Worm (Caenorhabditis elegans) whole organism, L1 larva: ENCODE data around the gene F22B5.10.

Experiments used
- F16B12.6 ChIP-seq: fragments of 150-350 bp; optimal IDR thresholded peaks from 2 replicates; lab custom pipeline; 2014; ENCODE audit warnings: missing biosample characterization, missing genetic modification characterization
- blmp-1 ChIP-seq: fragments of 150-350 bp; optimal IDR thresholded peaks from 2 replicates; lab custom pipeline; 2014; ENCODE audit warnings: missing biosample characterization, missing genetic modification characterization
- ceh-8 ChIP-seq: fragments of 200-800 bp; sonication (Bioruptor generic); optimal IDR thresholded peaks from 2 replicates; lab custom pipeline; 2018; ENCODE audit warnings: mild to moderate bottlenecking, missing genetic modification characterization, moderate library complexity, missing compliant biosample characterization
- ceh-82 ChIP-seq, 3 experiments: fragments of 150-350 bp in 1 of 3; sonication (generic microtip) in 2 of 3; optimal IDR thresholded peaks; 2 replicates each; lab custom pipeline; 2014 to 2017; ENCODE audit warnings: missing biosample characterization in 3 of 3, missing genetic modification characterization in 3 of 3
- ceh-88 ChIP-seq: fragments of 200-800 bp; sonication (Bioruptor generic); IDR thresholded peaks from 2 replicates; pipeline ENCODE4 v1.3.6; 2022; ENCODE audit warnings: missing genetic modification characterization, missing compliant biosample characterization
- ces-1 ChIP-seq: fragments of 150-350 bp; optimal IDR thresholded peaks from 2 replicates; lab custom pipeline; 2014; ENCODE audit warnings: missing biosample characterization, missing genetic modification reagents, missing genetic modification characterization
- dpl-1 ChIP-seq, 3 experiments: fragments of 150-350 bp in 2 of 3; sonication (generic microtip) in 1 of 3; optimal IDR thresholded peaks; 2 replicates each; lab custom pipeline; 2014 to 2017; ENCODE audit warnings: missing biosample characterization in 3 of 3, missing genetic modification characterization in 3 of 3, missing genetic modification reagents in 3 of 3
- dsc-1 ChIP-seq: sonication (generic microtip); optimal IDR thresholded peaks from 2 replicates; lab custom pipeline; 2016; ENCODE audit warnings: mild to moderate bottlenecking, missing genetic modification characterization, missing compliant biosample characterization
- efl-1 ChIP-seq, 4 experiments: fragments of 150-350 bp; optimal IDR thresholded peaks in 3 of 4; peaks in 1 of 4; 1 replicate in 1 of 4; 2 replicates in 3 of 4; lab custom pipeline; 2014; ENCODE audit warnings: missing biosample characterization in 2 of 4, missing genetic modification characterization in 2 of 4, missing genetic modification reagents in 2 of 4
- egl-13 ChIP-seq: sonication (generic microtip); optimal IDR thresholded peaks from 2 replicates; lab custom pipeline; 2016; ENCODE audit warnings: missing genotype, missing genetic modification reagents, missing genetic modification characterization, missing compliant biosample characterization
- egl-27 ChIP-seq, 2 experiments: fragments of 150-350 bp in 1 of 2; sonication (generic microtip); optimal IDR thresholded peaks; 3 replicates each; lab custom pipeline; 2017 to 2018; ENCODE audit warnings: missing biosample characterization in 2 of 2, missing genetic modification characterization in 2 of 2, missing genetic modification reagents in 2 of 2
- elt-2 ChIP-seq: sonication (generic microtip); optimal IDR thresholded peaks from 2 replicates; lab custom pipeline; 2016; ENCODE audit warnings: missing genetic modification characterization, mild to moderate bottlenecking, inconsistent platforms, missing compliant biosample characterization, missing genetic modification reagents
- elt-3 ChIP-seq, 6 experiments: fragments of 150-350 bp in 1 of 6; sonication (generic microtip); optimal IDR thresholded peaks; 2 replicates each; lab custom pipeline; 2017 to 2018; ENCODE audit warnings: missing biosample characterization in 6 of 6, missing genetic modification characterization in 6 of 6, inconsistent platforms in 1 of 6
- fkh-4 ChIP-seq: sonication (generic microtip); optimal IDR thresholded peaks from 2 replicates; lab custom pipeline; 2016; ENCODE audit warnings: missing compliant biosample characterization, missing genetic modification characterization, borderline replicate concordance
- fkh-8 ChIP-seq: sonication (generic microtip); optimal IDR thresholded peaks from 2 replicates; lab custom pipeline; 2016; ENCODE audit warnings: mild to moderate bottlenecking, missing genetic modification characterization, missing compliant biosample characterization
- fos-1 ChIP-seq: fragments of 150-350 bp; optimal IDR thresholded peaks from 2 replicates; lab custom pipeline; 2014; ENCODE audit warnings: missing biosample characterization, missing genetic modification characterization
- hlh-17 ChIP-seq: fragments of 200-800 bp; sonication (Bioruptor generic); optimal IDR thresholded peaks from 2 replicates; lab custom pipeline; 2018; ENCODE audit warnings: missing genetic modification characterization, mild to moderate bottlenecking, missing compliant biosample characterization, moderate library complexity, borderline replicate concordance
- hlh-4 ChIP-seq: sonication (generic microtip); optimal IDR thresholded peaks from 2 replicates; lab custom pipeline; 2016; ENCODE audit warnings: mild to moderate bottlenecking, missing genetic modification characterization, missing compliant biosample characterization
- isw-1 ChIP-seq: fragments of 200-800 bp; sonication (Bioruptor generic); IDR thresholded peaks from 2 replicates; pipeline ENCODE4 v1.3.6; 2022; ENCODE audit warnings: missing genetic modification characterization, missing compliant biosample characterization
- jun-1 ChIP-seq: fragments of 150-350 bp; optimal IDR thresholded peaks from 2 replicates; lab custom pipeline; 2014; ENCODE audit warnings: missing biosample characterization, missing genetic modification reagents, missing genetic modification characterization
- lin-13 ChIP-seq: fragments of 150-350 bp; optimal IDR thresholded peaks from 2 replicates; lab custom pipeline; 2014; ENCODE audit warnings: missing biosample characterization, missing genetic modification reagents, missing genetic modification characterization
- lin-14 ChIP-seq: fragments of 200-800 bp; sonication (Bioruptor generic); optimal IDR thresholded peaks from 2 replicates; lab custom pipeline; 2018; ENCODE audit warnings: mild to moderate bottlenecking, missing genetic modification characterization, moderate library complexity, missing compliant biosample characterization
- lin-15B ChIP-seq: fragments of 150-350 bp; sonication (generic microtip); optimal IDR thresholded peaks from 3 replicates; lab custom pipeline; 2014; ENCODE audit warnings: missing biosample characterization, missing genetic modification characterization
- lin-35 ChIP-seq, 2 experiments: fragments of 150-350 bp; optimal IDR thresholded peaks; 2 replicates each; lab custom pipeline; 2014; ENCODE audit warnings: missing biosample characterization in 2 of 2, missing genetic modification characterization in 2 of 2, missing genetic modification reagents in 2 of 2
- lir-3 ChIP-seq: sonication (generic microtip); optimal IDR thresholded peaks from 2 replicates; lab custom pipeline; 2016; ENCODE audit warnings: mild to moderate bottlenecking, missing genetic modification characterization, moderate library complexity, missing compliant biosample characterization; ENCODE audit not compliant: poor library complexity
- mef-2 ChIP-seq: fragments of 150-350 bp; optimal IDR thresholded peaks from 2 replicates; lab custom pipeline; 2014; ENCODE audit warnings: missing biosample characterization, missing genetic modification characterization
- nhr-11 ChIP-seq: fragments of 150-350 bp; optimal IDR thresholded peaks from 2 replicates; lab custom pipeline; 2014; ENCODE audit warnings: missing biosample characterization, missing genetic modification characterization
- nhr-12 ChIP-seq: sonication (generic microtip); optimal IDR thresholded peaks from 2 replicates; lab custom pipeline; 2017; ENCODE audit warnings: missing biosample characterization, missing genetic modification characterization
- nhr-47 ChIP-seq: sonication (generic microtip); optimal IDR thresholded peaks from 2 replicates; lab custom pipeline; 2016; ENCODE audit warnings: mild to moderate bottlenecking, missing genetic modification characterization, moderate library complexity, missing compliant biosample characterization
- nhr-85 ChIP-seq: sonication (generic microtip); peaks from one replicate; lab custom pipeline; 2016; ENCODE audit warnings: missing genetic modification characterization, inconsistent platforms, missing compliant biosample characterization
- nhr-90 ChIP-seq: sonication (generic microtip); optimal IDR thresholded peaks from 2 replicates; lab custom pipeline; 2016; ENCODE audit warnings: mild to moderate bottlenecking, missing genetic modification characterization, missing compliant biosample characterization; ENCODE audit not compliant: poor library complexity
- swsn-7 ChIP-seq: sonication (generic microtip); optimal IDR thresholded peaks from 2 replicates; lab custom pipeline; 2016; ENCODE audit warnings: missing genetic modification characterization, missing compliant biosample characterization
- tlp-1 ChIP-seq: fragments of 150-350 bp; optimal IDR thresholded peaks from 2 replicates; lab custom pipeline; 2014; ENCODE audit warnings: missing biosample characterization, missing genetic modification characterization
- unc-98 ChIP-seq: fragments of 200-800 bp; sonication (Bioruptor generic); IDR thresholded peaks from 2 replicates; pipeline ENCODE4 v1.3.6; 2022; ENCODE audit warnings: missing genetic modification characterization, missing compliant biosample characterization

Gene F22B5.10

DNA sequence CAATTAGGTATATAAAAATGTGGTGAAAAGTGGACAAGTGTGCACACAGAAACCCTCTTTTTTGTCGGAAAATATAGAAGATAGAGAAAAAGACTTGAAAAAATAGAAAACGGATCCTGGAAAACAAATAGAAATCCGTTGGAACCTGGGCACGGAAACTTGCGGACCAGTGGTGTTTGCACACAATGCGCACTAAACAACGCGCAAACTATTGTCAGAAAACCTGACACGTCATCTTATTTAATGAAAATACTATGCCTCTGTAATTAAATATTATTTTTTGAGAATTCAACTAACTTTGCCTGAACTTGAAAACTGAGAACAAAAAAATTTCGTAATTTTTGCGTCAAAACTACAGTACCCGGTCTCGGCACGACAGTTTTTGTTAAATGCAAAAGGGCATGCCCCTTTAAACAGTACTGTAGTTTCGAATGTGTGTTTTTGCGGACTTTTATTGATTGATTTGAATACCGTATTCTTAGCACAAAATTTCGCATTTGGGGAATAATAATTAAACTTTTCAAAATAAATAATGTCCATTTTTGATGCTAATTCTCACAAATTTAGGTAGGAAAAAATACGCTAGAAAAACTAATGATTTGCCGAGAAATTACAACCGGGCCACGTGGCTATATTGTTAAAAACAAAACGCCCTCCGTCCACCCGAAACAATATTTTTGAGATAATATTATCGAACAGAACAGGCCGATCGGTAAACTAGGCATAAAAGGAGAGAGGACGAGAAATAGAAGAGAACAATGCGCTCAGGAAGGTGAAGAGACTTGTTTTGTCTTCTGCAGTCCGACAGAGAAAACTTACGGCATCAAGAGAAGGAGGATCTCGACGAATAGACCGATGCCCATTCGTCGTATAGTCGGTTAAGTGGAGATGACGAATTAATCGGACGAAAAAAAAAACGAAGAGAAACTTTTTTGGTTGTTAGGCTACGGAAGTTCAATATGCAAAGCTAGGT is 37.7 kb upstream of the F22B5.10 start (continued):
- TF ChIP-seq fos-1 (tag; lab: Kevin White, UChicago): no peak
- TF ChIP-seq, all 84 proteins: peak for 11

DNA sequence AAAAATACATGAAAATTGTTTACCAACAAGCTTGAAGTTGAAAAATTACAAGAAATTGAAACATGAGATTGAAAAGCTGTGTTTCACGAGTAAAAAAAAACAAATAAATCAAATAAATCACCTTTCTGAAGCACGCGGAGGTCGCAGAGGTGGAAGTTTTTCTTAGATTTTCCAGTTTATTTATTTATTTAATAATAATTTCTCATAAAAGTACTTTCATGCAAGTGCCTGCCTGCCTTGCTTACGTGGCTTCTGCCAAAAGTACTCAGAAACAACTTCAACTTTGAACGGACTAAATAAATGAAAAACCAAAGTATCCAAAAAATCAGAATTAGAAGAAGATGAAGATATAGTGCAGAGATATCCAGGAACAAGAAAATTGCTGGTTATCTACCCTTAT is 35.0 kb upstream of the F22B5.10 start, which contains the start of gene acp-2:
acp-2 (minus strand) TSS at position 101 of the 400 bp plus-strand sequence.
- TF ChIP-seq fkh-4 (tag; lab: Kevin White, UChicago) (no peak), dsc-1 (tag; lab: Kevin White, UChicago) (no peak), lir-3 (tag; lab: Kevin White, UChicago) (no peak), ceh-8 (GFP tag; lab: Kevin White, UChicago) (no peak), jun-1 (tag; lab: Kevin White, UChicago) (no peak), lin-14 (GFP tag; lab: Kevin White, UChicago) (no peak), tlp-1 (tag; lab: Kevin White, UChicago) (no peak)

- TF ChIP-seq fkh-8 (tag; lab: Kevin White, UChicago): no peak
- TF ChIP-seq nhr-11: no peak
- TF ChIP-seq nhr-90: no peak
- no peak for TF ChIP-seq lin-13 (GFP tag; lab: Kevin White, UChicago)
- TF ChIP-seq nhr-12 (tag; lab: Kevin White, UChicago): no peak
- no peak for TF ChIP-seq dpl-1 (GFP tag; optimal IDR thresholded peaks at IDR 0.05; lab: Kevin White, UChicago)
- TF ChIP-seq ceh-82 (tag; optimal IDR thresholded peaks at IDR 0.05; lab: Kevin White, UChicago): no peak
- no peak for TF ChIP-seq lin-35 (GFP tag; optimal IDR thresholded peaks at IDR 0.05; lab: Kevin White, UChicago)
- no peak for TF ChIP-seq hlh-17
These were observed 32.0 kb upstream of the F22B5.10 start, which contains the start of gene acp-4 for ce11 chrII:8435005-8435404. TSS of gene acp-4 (minus strand) at chrII:8435105.

ce11 chrII:8437035-8437434 is 29.9 kb upstream of the F22B5.10 start, which contains the start of gene acp-3:
TSS of gene acp-3 (minus strand) at chrII:8437135.
- no peak for TF ChIP-seq egl-27 (tag; optimal IDR thresholded peaks at IDR 0.05; lab: Kevin White, UChicago)
- no peak for TF ChIP-seq hlh-4
- TF ChIP-seq efl-1 (optimal IDR thresholded peaks at IDR 0.05; lab: Kevin White, UChicago): no peak
- TF ChIP-seq efl-1 (GFP tag; optimal IDR thresholded peaks at IDR 0.05 in 1 of 2; lab: Kevin White, UChicago): peak in 1 of 2 experiments; percentile 45
- TF ChIP-seq, all 84 proteins: peak for 1

DNA sequence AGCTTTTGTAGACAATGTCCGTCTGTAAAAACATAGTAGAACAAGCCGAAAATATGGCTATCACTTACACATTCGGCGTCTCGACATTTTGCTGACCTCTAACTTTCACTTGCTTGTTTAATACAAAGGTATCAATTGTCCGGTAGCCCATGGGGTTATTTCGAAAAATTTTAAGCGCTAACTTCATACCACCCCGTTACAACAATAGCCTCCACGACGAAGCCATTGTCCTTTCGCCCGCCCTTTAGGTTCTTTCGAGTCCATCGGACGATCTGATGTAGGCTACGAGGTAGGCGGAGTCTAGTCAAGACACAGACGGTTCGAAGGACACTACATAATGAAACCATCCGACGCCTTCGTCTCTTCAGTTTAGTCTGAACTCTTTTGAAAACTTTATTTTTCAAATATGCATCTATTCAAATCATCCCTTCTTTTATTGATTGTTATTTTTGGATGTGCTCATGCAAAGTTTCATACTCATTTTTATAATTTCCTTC is 28.1 kb upstream of the F22B5.10 start, which contains the start of gene lips-10:
lips-10 (plus strand) TSS at position 378 of the 497 bp plus-strand sequence.
- TF ChIP-seq elt-2 (tag; lab: Kevin White, UChicago): no peak
- no peak for TF ChIP-seq swsn-7 (tag; lab: Kevin White, UChicago)
- TF ChIP-seq nhr-47 (tag; lab: Kevin White, UChicago): no peak
- TF ChIP-seq lin-14 (GFP tag; lab: Kevin White, UChicago): no peak
- no peak for TF ChIP-seq egl-13
- no peak for TF ChIP-seq ces-1 (GFP tag; lab: Kevin White, UChicago)
- TF ChIP-seq lin-15B (tag; lab: Kevin White, UChicago): no peak
- TF ChIP-seq nhr-90: no peak
- peak in 1 of 6 experiments; percentile 22 for TF ChIP-seq elt-3 (tag; optimal IDR thresholded peaks at IDR 0.05; lab: Kevin White, UChicago)
- peak; percentile 71 for TF ChIP-seq nhr-85
- TF ChIP-seq F16B12.6 (tag; lab: Kevin White, UChicago): no peak
- TF ChIP-seq dsc-1 (tag; lab: Kevin White, UChicago): no peak
- TF ChIP-seq blmp-1 (tag; lab: Kevin White, UChicago): peak; percentile 49
- no peak for TF ChIP-seq mef-2
- TF ChIP-seq ceh-88 (GFP tag; lab: Robert Waterston, UW): no peak
- TF ChIP-seq unc-98 (GFP tag; lab: Robert Waterston, UW): no peak
- TF ChIP-seq isw-1 (GFP tag; lab: Robert Waterston, UW): no peak
- no peak for TF ChIP-seq lin-13 (GFP tag; lab: Kevin White, UChicago)
- TF ChIP-seq dpl-1 (GFP tag; optimal IDR thresholded peaks at IDR 0.05; lab: Kevin White, UChicago): no peak
